Worm (Caenorhabditis elegans) whole organism, mixed stage, embryonic: ENCODE results near the gene Y57A10A.31.

ENCODE experiments used
- M03D4.4 ChIP-seq: sonication (generic microtip); optimal IDR thresholded peaks from 2 replicates; lab custom pipeline; 2017; ENCODE audit warnings: mild to moderate bottlenecking, missing genetic modification characterization, missing compliant biosample characterization
- bed-3 ChIP-seq: fragments of 200-800 bp; sonication (Bioruptor generic); optimal IDR thresholded peaks from 3 replicates; lab custom pipeline; 2018; ENCODE audit warnings: mild to moderate bottlenecking, missing genetic modification characterization, moderate library complexity, missing compliant biosample characterization
- blmp-1 ChIP-seq: fragments of 150-350 bp; optimal IDR thresholded peaks from 2 replicates; lab custom pipeline; 2014; ENCODE audit warnings: missing biosample characterization, missing genetic modification characterization
- ceh-39 ChIP-seq: fragments of 150-350 bp; optimal IDR thresholded peaks from 2 replicates; lab custom pipeline; 2014; ENCODE audit warnings: missing biosample characterization, missing genetic modification characterization
- ceh-43 ChIP-seq: fragments of 200-800 bp; sonication (Bioruptor generic); optimal IDR thresholded peaks from 2 replicates; lab custom pipeline; 2018; ENCODE audit warnings: mild to moderate bottlenecking, missing genetic modification characterization, moderate library complexity, missing compliant biosample characterization
- ceh-83 ChIP-seq: fragments of 200-800 bp; sonication (Bioruptor generic); optimal IDR thresholded peaks from 2 replicates; lab custom pipeline; 2018; ENCODE audit warnings: mild to moderate bottlenecking, missing genetic modification characterization, missing compliant biosample characterization
- ces-1 ChIP-seq: fragments of 150-350 bp; optimal IDR thresholded peaks from 2 replicates; lab custom pipeline; 2014; ENCODE audit warnings: missing biosample characterization, missing genetic modification reagents, missing genetic modification characterization
- cnd-1 ChIP-seq: fragments of 200-800 bp; sonication (Bioruptor generic); optimal IDR thresholded peaks from 2 replicates; lab custom pipeline; 2018; ENCODE audit warnings: mild to moderate bottlenecking, missing genetic modification characterization, missing compliant biosample characterization
- drap-1 ChIP-seq: fragments of 200-800 bp; sonication (Bioruptor generic); optimal IDR thresholded peaks from 3 replicates; lab custom pipeline; 2018; ENCODE audit warnings: mild to moderate bottlenecking, missing genetic modification characterization, missing compliant biosample characterization
- elt-3 ChIP-seq: fragments of 150-350 bp; optimal IDR thresholded peaks from 2 replicates; lab custom pipeline; 2014; ENCODE audit warnings: missing biosample characterization, missing genetic modification characterization
- flh-1 ChIP-seq: fragments of 200-800 bp; sonication (Bioruptor generic); optimal IDR thresholded peaks from 2 replicates; lab custom pipeline; 2018; ENCODE audit warnings: mild to moderate bottlenecking, missing genetic modification characterization, moderate library complexity, missing compliant biosample characterization
- ham-2 ChIP-seq: fragments of 200-800 bp; sonication (Bioruptor generic); optimal IDR thresholded peaks from 2 replicates; lab custom pipeline; 2018; ENCODE audit warnings: mild to moderate bottlenecking, missing genetic modification characterization, missing compliant biosample characterization
- hlh-1 ChIP-seq: fragments of 150-350 bp; optimal IDR thresholded peaks from 2 replicates; lab custom pipeline; 2014; ENCODE audit warnings: missing biosample characterization, missing genetic modification reagents, missing genetic modification characterization
- lin-13 ChIP-seq: fragments of 150-350 bp; optimal IDR thresholded peaks from 2 replicates; lab custom pipeline; 2014; ENCODE audit warnings: missing biosample characterization, missing genetic modification characterization
- lin-32 ChIP-seq: fragments of 200-800 bp; sonication (Bioruptor generic); optimal IDR thresholded peaks from 2 replicates; lab custom pipeline; 2018; ENCODE audit warnings: mild to moderate bottlenecking, missing genetic modification characterization, missing compliant biosample characterization
- lsy-2 ChIP-seq: fragments of 150-350 bp; optimal IDR thresholded peaks from 2 replicates; lab custom pipeline; 2014; ENCODE audit warnings: missing biosample characterization, missing genetic modification characterization
- mep-1 ChIP-seq: fragments of 150-350 bp; optimal IDR thresholded peaks from 2 replicates; lab custom pipeline; 2017; ENCODE audit warnings: missing biosample characterization, missing genetic modification reagents, missing genetic modification characterization, inconsistent platforms
- mls-2 ChIP-seq: sonication (generic microtip); optimal IDR thresholded peaks from 2 replicates; lab custom pipeline; 2016; ENCODE audit warnings: mild to moderate bottlenecking, missing genetic modification characterization, moderate library complexity, missing compliant biosample characterization
- nhr-2 ChIP-seq: fragments of 150-350 bp; optimal IDR thresholded peaks from 2 replicates; lab custom pipeline; 2014; ENCODE audit warnings: missing biosample characterization, missing genetic modification characterization
- nhr-237 ChIP-seq: fragments of 150-350 bp; optimal IDR thresholded peaks from 2 replicates; lab custom pipeline; 2014; ENCODE audit warnings: missing biosample characterization, missing genetic modification characterization
- nhr-28 ChIP-seq: fragments of 150-350 bp; optimal IDR thresholded peaks from 2 replicates; lab custom pipeline; 2014; ENCODE audit warnings: missing biosample characterization, missing genetic modification characterization
- nhr-76 ChIP-seq: sonication (generic microtip); optimal IDR thresholded peaks from 2 replicates; lab custom pipeline; 2017; ENCODE audit warnings: missing biosample characterization, missing genetic modification characterization
- pha-4 ChIP-seq: fragments of 150-350 bp; optimal IDR thresholded peaks from 2 replicates; lab custom pipeline; 2018; ENCODE audit warnings: missing biosample characterization, missing genetic modification reagents, missing genetic modification characterization
- sem-2 ChIP-seq: fragments of 200-800 bp; sonication (Bioruptor generic); optimal IDR thresholded peaks from 2 replicates; lab custom pipeline; 2018; ENCODE audit warnings: mild to moderate bottlenecking, missing genetic modification characterization, missing compliant biosample characterization
- snpc-4 ChIP-seq: fragments of 150-350 bp; optimal IDR thresholded peaks from 2 replicates; lab custom pipeline; 2014; ENCODE audit warnings: missing biosample characterization, missing genetic modification characterization
- sptf-1 ChIP-seq: sonication (generic microtip); optimal IDR thresholded peaks from 2 replicates; lab custom pipeline; 2017; ENCODE audit warnings: mild to moderate bottlenecking, missing genetic modification characterization, moderate library complexity, missing compliant biosample characterization
- tbx-8 ChIP-seq: fragments of 200-800 bp; sonication (Bioruptor generic); optimal IDR thresholded peaks from 2 replicates; lab custom pipeline; 2018; ENCODE audit warnings: mild to moderate bottlenecking, missing genetic modification characterization, moderate library complexity, missing compliant biosample characterization
- unc-120 ChIP-seq: sonication (generic microtip); optimal IDR thresholded peaks from 2 replicates; lab custom pipeline; 2017; ENCODE audit warnings: missing genetic modification characterization, missing compliant biosample characterization; ENCODE audit not compliant: poor library complexity, severe bottlenecking
- unc-39 ChIP-seq: fragments of 150-350 bp; optimal IDR thresholded peaks from 2 replicates; lab custom pipeline; 2014; ENCODE audit warnings: missing biosample characterization, missing genetic modification characterization
- unc-62 ChIP-seq: fragments of 150-350 bp; optimal IDR thresholded peaks from 2 replicates; lab custom pipeline; 2014; ENCODE audit warnings: missing biosample characterization, missing genetic modification reagents, missing genetic modification characterization
- zip-8 ChIP-seq: fragments of 150-350 bp; optimal IDR thresholded peaks from 2 replicates; lab custom pipeline; 2014; ENCODE audit warnings: missing biosample characterization, missing genetic modification characterization
- ztf-11 ChIP-seq: fragments of 150-350 bp; optimal IDR thresholded peaks from 2 replicates; lab custom pipeline; 2014; ENCODE audit warnings: missing biosample characterization, missing genetic modification characterization

The Y57A10A.31 gene

DNA sequence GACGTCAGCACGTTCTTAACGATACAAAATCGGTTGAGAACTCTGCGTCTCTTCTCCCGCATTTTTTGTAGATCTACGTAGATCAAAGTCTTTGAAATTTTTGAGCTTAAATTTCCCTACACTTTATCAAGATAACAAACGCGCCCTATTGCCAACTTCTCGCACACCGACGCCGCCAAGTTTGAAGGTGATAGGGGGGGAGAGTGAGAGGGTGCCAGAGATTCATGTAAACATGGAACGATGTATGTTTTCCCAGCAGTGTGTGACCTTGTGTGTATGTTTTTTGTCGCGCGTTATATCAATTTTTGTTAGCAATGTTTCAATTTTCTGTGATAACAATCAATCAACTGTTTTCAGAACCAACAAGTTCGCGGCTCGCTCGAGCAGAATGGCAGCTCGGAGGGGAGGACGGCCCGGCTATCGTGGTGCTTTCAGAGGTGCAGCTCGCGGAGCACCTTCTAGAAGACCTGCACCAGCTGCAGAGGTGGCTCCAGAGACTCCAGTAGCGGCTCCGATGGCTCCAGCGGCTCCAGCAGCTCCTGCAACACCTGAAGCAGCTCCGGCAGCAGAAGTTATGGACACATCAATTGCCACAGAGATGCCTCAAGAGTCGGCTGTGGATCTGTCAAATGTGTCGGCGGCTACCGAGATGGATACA is 52.5 kb downstream of the Y57A10A.31 start:
- TF ChIP-seq mep-1: no peak
- no peak for TF ChIP-seq unc-120
- TF ChIP-seq drap-1 (GFP tag; lab: Kevin White, UChicago): no peak
- no peak for TF ChIP-seq unc-62 (GFP tag; lab: Kevin White, UChicago)
- TF ChIP-seq sptf-1 (tag; lab: Kevin White, UChicago): no peak

DNA sequence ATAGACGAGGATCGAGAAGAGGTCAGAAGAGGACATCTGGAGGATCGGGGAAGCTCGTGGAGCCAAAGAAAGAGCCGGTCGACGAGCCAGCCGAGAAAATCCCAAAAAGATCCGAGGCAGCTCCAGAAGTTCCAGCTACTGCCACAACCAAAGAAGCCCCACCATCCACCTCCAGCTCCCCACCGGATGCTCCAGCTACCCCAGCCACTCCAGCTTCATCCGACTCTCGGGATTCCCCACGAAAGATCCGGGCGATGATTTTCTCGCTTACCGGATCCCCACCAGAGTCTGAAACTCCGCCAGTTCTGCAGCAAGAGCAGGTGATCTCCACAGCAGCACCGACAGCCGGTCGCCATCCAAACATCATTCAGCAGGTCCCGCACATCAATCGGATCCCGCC is 53.7 kb downstream of the Y57A10A.31 start:
- TF ChIP-seq ham-2 (GFP tag; lab: Kevin White, UChicago) (no peak), sptf-1 (tag; lab: Kevin White, UChicago) (no peak), unc-39 (tag; lab: Kevin White, UChicago) (no peak), bed-3 (GFP tag; lab: Kevin White, UChicago) (no peak), lin-32 (no peak), unc-120 (no peak), elt-3 (no peak), M03D4.4 (tag; lab: Kevin White, UChicago) (no peak)

DNA sequence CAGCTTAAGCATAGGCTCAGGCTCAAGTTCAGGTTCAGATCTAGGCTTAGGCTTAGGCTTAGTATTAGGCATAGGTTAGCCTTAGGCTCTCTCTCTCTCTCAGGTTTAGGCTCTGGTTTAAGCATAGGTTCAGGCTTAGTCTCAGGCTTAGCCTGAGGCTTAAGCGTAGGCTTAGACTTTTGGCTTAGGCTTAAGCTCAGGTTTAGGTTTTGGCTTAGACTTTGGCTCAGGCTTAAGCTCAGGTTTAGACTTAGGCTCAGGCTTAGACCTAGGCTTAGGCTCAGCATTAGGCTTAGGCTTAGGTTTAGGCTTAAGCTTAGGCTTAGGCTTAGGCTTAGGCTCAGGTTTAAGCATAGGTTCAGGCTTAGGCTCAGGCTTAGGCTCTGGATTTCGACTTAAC is 54.5 kb downstream of the Y57A10A.31 start:
- TF ChIP-seq lin-13 (no peak), ham-2 (GFP tag; lab: Kevin White, UChicago) (peak; percentile 30), unc-39 (tag; lab: Kevin White, UChicago) (no peak), mls-2 (tag; lab: Kevin White, UChicago) (no peak), mep-1 (no peak), elt-3 (no peak)

DNA sequence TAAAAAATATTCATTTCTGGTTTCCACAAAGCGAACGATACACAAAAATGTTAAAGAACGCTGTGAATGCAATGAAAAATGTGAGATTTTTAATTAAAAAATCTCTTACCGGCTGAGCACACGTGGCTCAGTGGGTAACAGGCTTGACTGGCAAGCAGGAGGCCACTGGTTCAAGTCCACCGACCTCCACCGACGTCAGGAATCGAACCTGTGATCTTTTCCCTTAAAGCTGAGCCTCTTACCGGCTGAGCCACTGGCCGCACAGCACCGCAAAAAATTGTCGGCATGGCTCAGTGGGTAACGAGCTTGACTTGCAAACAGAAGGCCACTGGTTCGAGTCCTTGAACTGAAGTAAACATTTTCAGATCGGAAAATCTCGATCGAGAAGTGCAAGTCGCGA is 55.6 kb downstream of the Y57A10A.31 start, which contains the start of gene C44C11.6:
TSS of gene C44C11.6 (plus strand) at position 23 of the 400 bp plus-strand sequence.
- TF ChIP-seq pha-4 (no peak), tbx-8 (GFP tag; lab: Kevin White, UChicago) (no peak), lin-32 (no peak)

DNA sequence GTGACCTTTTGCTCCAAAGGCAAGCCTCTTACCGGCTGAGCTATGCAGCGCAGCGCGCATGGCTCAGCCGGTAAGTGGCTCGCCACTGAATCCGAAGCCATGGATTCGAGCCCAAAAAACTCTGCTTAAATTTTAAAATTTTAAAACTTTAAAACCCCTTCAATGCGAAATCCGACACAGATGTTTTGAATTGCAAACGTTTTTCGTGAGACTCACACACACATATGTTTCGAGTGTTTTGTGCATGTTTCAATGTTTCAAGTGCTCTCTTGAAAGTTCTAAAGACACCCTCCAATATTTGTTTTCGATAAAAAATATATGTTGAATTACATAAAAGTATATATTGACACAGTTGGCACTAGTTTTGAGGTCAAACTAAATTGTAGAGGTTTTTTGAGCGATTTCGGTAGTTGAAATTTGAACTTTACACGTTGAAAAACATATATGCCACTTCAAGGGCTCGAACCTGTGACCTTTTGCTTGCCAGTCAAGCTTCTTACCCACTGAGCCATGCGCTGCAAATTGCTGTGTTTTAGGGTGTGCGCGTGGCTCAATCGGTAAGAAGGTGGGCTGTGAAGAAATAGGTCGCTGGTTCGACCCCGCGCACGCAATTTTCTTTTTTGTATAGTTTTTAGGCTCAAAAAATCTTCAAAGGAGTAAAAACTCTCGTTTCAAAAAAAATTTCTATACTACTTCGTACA is 57.3 kb downstream of the Y57A10A.31 start:
- TF ChIP-seq elt-3 (no peak), lin-32 (no peak), sem-2 (no peak), ces-1 (GFP tag; lab: Kevin White, UChicago) (no peak), hlh-1 (tag; lab: Kevin White, UChicago) (no peak), ceh-43 (no peak), nhr-28 (tag; lab: Kevin White, UChicago) (no peak), mls-2 (tag; lab: Kevin White, UChicago) (no peak), tbx-8 (GFP tag; lab: Kevin White, UChicago) (no peak), ham-2 (GFP tag; lab: Kevin White, UChicago) (no peak), nhr-2 (tag; lab: Kevin White, UChicago) (no peak), ceh-83 (no peak), nhr-76 (tag; lab: Kevin White, UChicago) (no peak), M03D4.4 (tag; lab: Kevin White, UChicago) (no peak), lin-13 (no peak), sptf-1 (tag; lab: Kevin White, UChicago) (no peak), blmp-1 (no peak), drap-1 (GFP tag; lab: Kevin White, UChicago) (no peak), pha-4 (no peak), ceh-39 (tag; lab: Kevin White, UChicago) (no peak)

DNA sequence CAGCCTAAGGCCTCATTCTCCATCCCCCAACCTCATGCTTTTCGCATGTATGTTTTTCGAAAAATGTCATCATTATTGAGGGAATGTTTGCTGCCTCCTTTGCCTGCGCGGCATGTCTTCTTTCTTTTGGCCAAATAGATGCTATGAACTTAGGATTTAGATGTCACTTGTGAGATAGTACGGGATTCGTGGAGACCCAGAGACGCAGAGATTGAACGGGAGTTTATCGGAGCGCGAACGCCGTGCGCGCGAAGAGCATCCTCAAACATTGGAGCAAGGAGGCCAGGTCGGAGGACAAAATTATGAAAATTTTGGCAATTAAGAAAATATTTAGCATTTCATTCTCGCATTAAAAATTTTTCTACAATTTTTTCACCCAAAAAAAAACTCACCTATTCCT is 59.8 kb downstream of the Y57A10A.31 start:
- no peak for TF ChIP-seq ces-1 (GFP tag; lab: Kevin White, UChicago)
- TF ChIP-seq pha-4: peak; percentile 29
- TF ChIP-seq unc-120: peak; percentile 18

DNA sequence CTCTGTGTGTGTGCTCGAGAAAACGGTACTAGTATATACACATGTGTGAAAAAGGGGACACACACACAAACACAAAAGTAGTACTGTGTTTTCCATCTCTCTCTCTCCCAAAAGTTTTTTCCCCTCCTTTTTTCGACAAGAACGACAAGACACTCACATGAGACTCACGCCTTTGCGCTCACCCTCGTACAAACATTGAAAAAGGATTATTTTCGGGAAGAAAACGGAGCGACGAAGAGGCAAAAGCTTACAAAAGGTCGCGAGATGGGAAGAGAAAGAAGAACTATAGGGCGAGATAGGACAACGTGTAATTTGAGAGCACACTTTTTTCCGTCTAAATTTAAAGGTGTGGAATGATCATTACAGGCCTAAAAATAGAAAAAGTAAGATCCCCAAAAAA is 60.7 kb downstream of the Y57A10A.31 start:
- TF ChIP-seq ham-2 (GFP tag; lab: Kevin White, UChicago) (no peak), nhr-76 (tag; lab: Kevin White, UChicago) (no peak), zip-8 (no peak), nhr-237 (tag; lab: Kevin White, UChicago) (no peak), ceh-43 (no peak), tbx-8 (GFP tag; lab: Kevin White, UChicago) (no peak), cnd-1 (tag; lab: Kevin White, UChicago) (no peak), lsy-2 (no peak), elt-3 (no peak), lin-13 (no peak), sptf-1 (tag; lab: Kevin White, UChicago) (no peak), blmp-1 (no peak), unc-62 (GFP tag; lab: Kevin White, UChicago) (no peak), flh-1 (GFP tag; lab: Kevin White, UChicago) (no peak), ceh-83 (no peak), snpc-4 (no peak), hlh-1 (tag; lab: Kevin White, UChicago) (no peak), ztf-11 (tag; lab: Kevin White, UChicago) (no peak), ces-1 (GFP tag; lab: Kevin White, UChicago) (no peak)
